Fruit fly (Drosophila melanogaster) whole organism, embryonic: ENCODE results near the gene dj-1beta.

Experiments used
- Adf1 ChIP-seq: fragments of 200-800 bp; sonication (Bioruptor generic); IDR thresholded peaks from 2 replicates; pipeline ENCODE4 v1.3.6; 2022; ENCODE audit warnings: missing biosample characterization, missing genetic modification characterization
- Atf-2 ChIP-seq: fragments of 200-800 bp; sonication (Bioruptor generic); optimal IDR thresholded peaks from 2 replicates; lab custom pipeline; 2016; ENCODE audit warnings: missing biosample characterization, missing genetic modification characterization
- CG11398 ChIP-seq: fragments of 200-800 bp; sonication (Bioruptor generic); optimal IDR thresholded peaks from 2 replicates; lab custom pipeline; 2016; ENCODE audit warnings: missing biosample characterization, missing genetic modification characterization
- CG16813 ChIP-seq: fragments of 200-800 bp; sonication (Bioruptor generic); IDR thresholded peaks from 3 replicates; pipeline ENCODE4 v1.3.6; 2022; ENCODE audit warnings: missing biosample characterization, missing genetic modification characterization; ENCODE audit not compliant: partially characterized antibody
- CG16863 ChIP-seq: fragments of 200-800 bp; sonication (Bioruptor generic); optimal IDR thresholded peaks from 3 replicates; lab custom pipeline; 2016; ENCODE audit warnings: missing biosample characterization, missing genetic modification characterization
- CG17361 ChIP-seq: fragments of 200-800 bp; sonication (Bioruptor generic); IDR thresholded peaks from 3 replicates; pipeline ENCODE4 v1.3.6; 2022; ENCODE audit warnings: missing biosample characterization, missing genetic modification characterization
- CG2120 ChIP-seq: fragments of 200-800 bp; sonication (Bioruptor generic); optimal IDR thresholded peaks from 3 replicates; lab custom pipeline; 2016; ENCODE audit warnings: missing biosample characterization, missing genetic modification characterization
- CG34422 ChIP-seq: fragments of 200-800 bp; sonication (Bioruptor generic); IDR thresholded peaks from 3 replicates; pipeline ENCODE4 v1.3.6; 2022; ENCODE audit warnings: missing biosample characterization, missing genetic modification characterization
- CG43689 ChIP-seq: fragments of 200-800 bp; sonication (Bioruptor generic); IDR thresholded peaks from 2 replicates; pipeline ENCODE4 v1.3.6; 2022; ENCODE audit warnings: missing biosample characterization, missing genetic modification characterization
- CG6765 ChIP-seq: fragments of 200-800 bp; sonication (Bioruptor generic); optimal IDR thresholded peaks from 3 replicates; lab custom pipeline; 2017; ENCODE audit warnings: missing biosample characterization, mild to moderate bottlenecking, missing genetic modification characterization
- CG6813 ChIP-seq: fragments of 200-800 bp; sonication (Bioruptor generic); optimal IDR thresholded peaks from 2 replicates; lab custom pipeline; 2017; ENCODE audit warnings: missing biosample characterization, missing genetic modification characterization, mild to moderate bottlenecking, moderate library complexity, missing genetic modification reagents
- CG8281 ChIP-seq: fragments of 200-800 bp; sonication (Bioruptor generic); optimal IDR thresholded peaks from 2 replicates; lab custom pipeline; 2018; ENCODE audit warnings: missing biosample characterization, mild to moderate bottlenecking, missing genetic modification characterization, moderate library complexity
- CG8290 ChIP-seq, 3 experiments: fragments of 200-800 bp; sonication (Bioruptor generic); optimal IDR thresholded peaks; 2 replicates each; lab custom pipeline; 2016 to 2019; ENCODE audit warnings: missing biosample characterization in 3 of 3, missing genetic modification characterization in 3 of 3, mild to moderate bottlenecking in 2 of 3, moderate library complexity in 1 of 3
- CTCF ChIP-seq: fragments of 200-800 bp; sonication (Bioruptor generic); optimal IDR thresholded peaks from 2 replicates; lab custom pipeline; 2017; ENCODE audit warnings: missing biosample characterization, mild to moderate bottlenecking, missing genetic modification characterization, moderate library complexity
- D19A ChIP-seq: fragments of 200-800 bp; optimal IDR thresholded peaks from 3 replicates; lab custom pipeline; 2019; ENCODE audit warnings: missing biosample characterization, mild to moderate bottlenecking, missing genetic modification characterization, moderate library complexity
- Doc2 ChIP-seq: fragments of 200-800 bp; sonication (Bioruptor generic); IDR thresholded peaks from 2 replicates; pipeline ENCODE4 v1.3.6; 2022; ENCODE audit warnings: missing biosample characterization, missing genetic modification characterization
- Dp ChIP-seq: fragments of 200-800 bp; sonication (Bioruptor generic); optimal IDR thresholded peaks from 2 replicates; lab custom pipeline; 2018; ENCODE audit warnings: missing biosample characterization, mild to moderate bottlenecking, missing genetic modification characterization, moderate library complexity
- Ets65A ChIP-seq: fragments of 200-800 bp; sonication (Bioruptor generic); peaks from one replicate; lab custom pipeline; 2016; ENCODE audit warnings: missing biosample characterization, missing genetic modification characterization
- HHEX ChIP-seq: fragments of 200-800 bp; sonication (Bioruptor generic); optimal IDR thresholded peaks from 3 replicates; lab custom pipeline; 2017; ENCODE audit warnings: missing biosample characterization, mild to moderate bottlenecking, missing genetic modification characterization, missing genetic modification reagents
- Nf-YC ChIP-seq: fragments of 200-800 bp; optimal IDR thresholded peaks from 3 replicates; lab custom pipeline; 2019; ENCODE audit warnings: missing biosample characterization, mild to moderate bottlenecking, missing genetic modification characterization, moderate library complexity
- NfI ChIP-seq: fragments of 200-800 bp; sonication (Bioruptor generic); optimal IDR thresholded peaks from 3 replicates; lab custom pipeline; 2018; ENCODE audit warnings: missing biosample characterization, mild to moderate bottlenecking, missing genetic modification characterization, moderate library complexity
- Ravus ChIP-seq: fragments of 200-800 bp; sonication (Bioruptor generic); IDR thresholded peaks from 2 replicates; pipeline ENCODE4 v1.3.6; 2022; ENCODE audit warnings: missing biosample characterization, missing genetic modification characterization
- Tbp ChIP-seq: fragments of >200 bp; optimal IDR thresholded peaks from 2 replicates; lab custom pipeline; 2018; ENCODE audit warnings: missing biosample characterization, missing genetic modification characterization
- Xrp1 ChIP-seq: fragments of 200-800 bp; sonication (Bioruptor generic); IDR thresholded peaks from 2 replicates; pipeline ENCODE4 v1.3.6; 2022; ENCODE audit warnings: missing biosample characterization, missing genetic modification characterization
- al ChIP-seq: fragments of 200-800 bp; sonication (Bioruptor generic); IDR thresholded peaks from 2 replicates; pipeline ENCODE4 v1.3.6; 2022; ENCODE audit warnings: missing biosample characterization, missing genetic modification characterization
- ase ChIP-seq: fragments of 200-800 bp; sonication (Bioruptor generic); IDR thresholded peaks from 3 replicates; pipeline ENCODE4 v1.3.6; 2022; ENCODE audit warnings: missing biosample characterization, missing genetic modification characterization
- bsh ChIP-seq, 2 experiments: fragments of 200-800 bp; sonication (Bioruptor generic); optimal IDR thresholded peaks; 2 replicates each; lab custom pipeline; 2017 to 2018; ENCODE audit warnings: mild to moderate bottlenecking in 2 of 2, missing biosample characterization in 2 of 2, missing genetic modification characterization in 2 of 2, moderate library complexity in 1 of 2
- chif ChIP-seq, 2 experiments: fragments of 200-800 bp; sonication (Bioruptor generic); optimal IDR thresholded peaks; 3 replicates each; lab custom pipeline; 2016; ENCODE audit warnings: missing biosample characterization in 2 of 2, missing genetic modification characterization in 2 of 2
- gcm ChIP-seq: fragments of 200-800 bp; sonication (Bioruptor generic); optimal IDR thresholded peaks from 2 replicates; lab custom pipeline; 2019; ENCODE audit warnings: missing biosample characterization, mild to moderate bottlenecking, missing genetic modification characterization, moderate library complexity
- knrl ChIP-seq: fragments of 200-800 bp; sonication (Bioruptor generic); IDR thresholded peaks from 3 replicates; pipeline ENCODE4 v1.3.6; 2022; ENCODE audit warnings: missing biosample characterization, missing genetic modification characterization; ENCODE audit not compliant: partially characterized antibody
- maf-S ChIP-seq: fragments of 200-800 bp; sonication (Bioruptor generic); optimal IDR thresholded peaks from 2 replicates; lab custom pipeline; 2016; ENCODE audit warnings: missing biosample characterization, missing genetic modification characterization
- nom ChIP-seq: fragments of 200-800 bp; sonication (Bioruptor generic); optimal IDR thresholded peaks from 2 replicates; lab custom pipeline; 2017; ENCODE audit warnings: missing biosample characterization, missing genetic modification characterization, mild to moderate bottlenecking, moderate library complexity, missing genetic modification reagents
- ranshi ChIP-seq: fragments of 200-800 bp; sonication (Bioruptor generic); IDR thresholded peaks from 2 replicates; pipeline ENCODE4 v1.3.6; 2022; ENCODE audit warnings: missing biosample characterization, missing genetic modification characterization
- salm ChIP-seq: fragments of 200-800 bp; sonication (Bioruptor generic); optimal IDR thresholded peaks from 2 replicates; lab custom pipeline; 2018; ENCODE audit warnings: missing biosample characterization, mild to moderate bottlenecking, missing genetic modification characterization
- sens ChIP-seq: fragments of 200-800 bp; sonication (Bioruptor generic); peaks from one replicate; lab custom pipeline; 2016; ENCODE audit warnings: missing biosample characterization, missing genetic modification characterization
- sima ChIP-seq: fragments of 200-800 bp; sonication (Bioruptor generic); optimal IDR thresholded peaks from 2 replicates; lab custom pipeline; 2016; ENCODE audit warnings: missing biosample characterization, missing genetic modification characterization
- sug ChIP-seq: fragments of 200-800 bp; optimal IDR thresholded peaks from 2 replicates; lab custom pipeline; 2019; ENCODE audit warnings: missing biosample characterization, mild to moderate bottlenecking, missing genetic modification characterization, moderate library complexity
- tin ChIP-seq: fragments of 200-800 bp; sonication (Bioruptor generic); optimal IDR thresholded peaks from 3 replicates; lab custom pipeline; 2016; ENCODE audit warnings: missing biosample characterization, missing genetic modification characterization

Gene dj-1beta

DNA sequence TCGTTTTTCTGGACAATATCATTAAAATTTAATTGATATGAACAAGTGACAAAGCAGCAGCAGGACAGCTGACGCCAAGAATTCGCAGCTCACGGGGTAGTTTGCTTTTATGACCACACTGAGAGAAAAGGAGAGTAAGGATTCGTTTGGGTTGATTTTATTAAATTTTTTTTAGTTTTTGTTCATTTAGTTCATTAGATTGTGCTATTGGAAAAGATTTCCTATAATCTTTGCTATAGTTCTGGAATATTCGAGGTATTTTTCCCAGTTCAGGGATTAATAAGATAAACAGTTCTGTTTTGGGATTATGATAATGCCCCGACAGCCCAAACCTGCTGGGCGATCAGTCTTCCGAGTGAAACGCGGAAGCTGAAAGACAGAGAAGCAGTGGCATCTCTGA, 35.3 kb downstream of the dj-1beta start:
- TF ChIP-seq Doc2 (no peak), Nf-YC (tag; lab: Kevin White, UChicago) (no peak), CTCF (GFP tag; lab: Kevin White, UChicago) (no peak), Ravus (GFP tag; lab: Robert Waterston, UW) (no peak), nom (GFP tag; lab: Kevin White, UChicago) (peak; percentile 57), salm (no peak), CG8290 (GFP tag; optimal IDR thresholded peaks at IDR 0.05; lab: Kevin White, UChicago) (no peak), CG8290 (tag; optimal IDR thresholded peaks at IDR 0.05; lab: Kevin White, UChicago) (no peak), chif (GFP tag; optimal IDR thresholded peaks at IDR 0.05; lab: Kevin White, UChicago) (no peak), ase (no peak), sima (GFP tag; lab: Kevin White, UChicago) (no peak), bsh (GFP tag; optimal IDR thresholded peaks at IDR 0.05; lab: Kevin White, UChicago) (peak in 1 of 2 experiments; percentile 47)

DNA sequence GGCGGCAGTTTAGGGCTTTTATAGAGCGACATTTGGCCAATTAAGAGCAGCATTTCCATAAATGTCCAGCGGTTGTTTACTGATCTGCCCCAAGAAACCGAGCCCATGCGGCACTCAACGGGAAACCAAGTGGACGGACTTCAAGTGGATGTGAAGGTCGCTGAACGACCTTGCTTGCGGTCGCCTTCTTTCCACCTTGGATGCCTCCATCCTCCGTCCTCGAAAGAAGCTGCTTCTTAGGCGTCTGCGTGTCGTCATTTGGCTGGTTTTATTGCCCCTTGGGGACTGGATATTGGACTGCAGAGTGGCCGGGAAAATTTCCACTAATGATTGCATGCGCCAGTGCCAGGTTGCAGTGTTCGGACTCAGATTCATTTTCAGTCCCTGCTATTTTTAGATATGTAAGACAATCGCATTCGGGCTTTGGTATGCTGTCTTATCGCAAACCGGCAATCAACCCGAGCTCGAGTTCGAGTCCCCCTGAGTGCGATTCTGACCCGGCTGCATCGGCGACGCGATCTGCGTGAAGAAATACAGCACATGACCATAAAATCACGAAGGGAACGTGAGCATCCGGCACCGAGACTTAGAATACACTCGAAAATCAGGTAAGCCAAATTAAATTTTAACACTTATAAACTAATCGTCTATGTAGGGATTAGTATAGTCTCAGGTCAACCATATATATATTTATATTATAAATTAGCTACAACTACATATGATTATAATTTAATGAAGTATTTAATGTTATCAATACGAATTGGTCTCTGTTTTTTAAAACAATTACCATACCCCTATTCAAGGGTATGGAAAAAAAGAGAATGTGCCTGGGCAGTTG, 35.9 kb downstream of the dj-1beta start:
- no peak for TF ChIP-seq CG6765 (GFP tag; lab: Kevin White, UChicago)
- TF ChIP-seq sens (GFP tag; lab: Kevin White, UChicago): peak; percentile 42
- TF ChIP-seq CG2120: no peak
- TF ChIP-seq Atf-2 (GFP tag; lab: Kevin White, UChicago): no peak
- TF ChIP-seq CG8281 (tag; lab: Kevin White, UChicago): no peak
- TF ChIP-seq knrl: no peak
- no peak for TF ChIP-seq CG11398 (GFP tag; lab: Kevin White, UChicago)
- TF ChIP-seq nom (GFP tag; lab: Kevin White, UChicago): peak; percentile 41
- TF ChIP-seq CG16863 (GFP tag; lab: Kevin White, UChicago): no peak
- no peak for TF ChIP-seq HHEX (GFP tag; lab: Kevin White, UChicago)
- peak; percentile 43 for TF ChIP-seq D19A (tag; lab: Kevin White, UChicago)
- no peak for TF ChIP-seq Tbp (GFP tag; lab: Kevin White, UChicago)
- TF ChIP-seq al (GFP tag; lab: Robert Waterston, UW): no peak
- TF ChIP-seq gcm (GFP tag; lab: Kevin White, UChicago): no peak
- no peak for TF ChIP-seq Xrp1
- no peak for TF ChIP-seq Dp
- peak; percentile 93 for TF ChIP-seq Ets65A (GFP tag; lab: Kevin White, UChicago)
- TF ChIP-seq Adf1 (GFP tag; lab: Robert Waterston, UW): no peak
- no peak for TF ChIP-seq CG34422 (GFP tag; lab: Robert Waterston, UW)
- no peak for TF ChIP-seq sima (GFP tag; lab: Kevin White, UChicago)
- TF ChIP-seq CG43689 (GFP tag; lab: Robert Waterston, UW): no peak
- TF ChIP-seq tin (GFP tag; lab: Kevin White, UChicago): no peak

DNA sequence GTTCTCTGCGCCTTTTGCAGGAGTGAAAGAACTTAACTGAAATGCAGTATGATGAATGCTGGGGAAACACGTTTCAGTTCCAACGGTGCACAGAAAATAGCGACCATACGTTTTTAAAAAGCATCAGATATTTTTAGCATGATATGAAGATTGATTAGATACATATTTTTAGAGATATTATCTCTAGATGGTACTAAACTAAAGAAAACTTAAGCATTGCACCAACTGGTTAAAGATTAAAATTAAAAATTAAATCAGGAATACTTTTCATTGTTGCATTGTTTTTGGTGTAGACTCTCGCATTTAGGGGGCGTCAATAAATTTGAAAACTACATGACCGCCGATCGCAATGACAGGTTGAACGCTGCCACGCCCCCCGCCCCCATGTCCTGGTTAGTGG, 36.8 kb downstream of the dj-1beta start:
- TF ChIP-seq maf-S: no peak
- TF ChIP-seq Ets65A (GFP tag; lab: Kevin White, UChicago): peak; percentile 69

DNA sequence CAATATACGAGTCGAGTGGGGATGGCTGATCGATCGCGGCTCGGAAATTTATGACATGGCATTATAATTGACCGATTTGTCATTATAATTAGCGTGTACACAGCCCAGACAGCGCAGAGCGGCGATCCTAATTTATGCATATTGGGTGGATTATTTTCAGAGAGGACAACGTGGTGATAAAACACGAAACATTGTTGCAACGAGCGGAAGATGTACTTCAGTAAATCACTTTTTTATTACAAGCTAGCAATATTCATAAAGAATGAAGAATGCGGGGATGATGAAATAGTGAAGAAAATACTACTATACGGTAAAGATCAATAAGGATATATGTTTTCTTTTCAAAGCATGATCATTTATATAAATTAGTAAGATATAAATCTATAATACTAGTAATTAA, 37.5 kb downstream of the dj-1beta start:
- TF ChIP-seq CG16813 (no peak), NfI (GFP tag; lab: Kevin White, UChicago) (no peak), gcm (GFP tag; lab: Kevin White, UChicago) (no peak), sug (tag; lab: Kevin White, UChicago) (no peak), CG6813 (GFP tag; lab: Kevin White, UChicago) (no peak), ranshi (GFP tag; lab: Robert Waterston, UW) (no peak), CG17361 (GFP tag; lab: Robert Waterston, UW) (no peak)
